Worm (Caenorhabditis elegans): ENCODE measurements around the gene srw-112.
"Not testable (repeated sequence)": the region's sequence is repeated elsewhere in the genome, so short reads cannot be mapped to it uniquely, and the experiment has no call there.

srw-112 gene

DNA sequence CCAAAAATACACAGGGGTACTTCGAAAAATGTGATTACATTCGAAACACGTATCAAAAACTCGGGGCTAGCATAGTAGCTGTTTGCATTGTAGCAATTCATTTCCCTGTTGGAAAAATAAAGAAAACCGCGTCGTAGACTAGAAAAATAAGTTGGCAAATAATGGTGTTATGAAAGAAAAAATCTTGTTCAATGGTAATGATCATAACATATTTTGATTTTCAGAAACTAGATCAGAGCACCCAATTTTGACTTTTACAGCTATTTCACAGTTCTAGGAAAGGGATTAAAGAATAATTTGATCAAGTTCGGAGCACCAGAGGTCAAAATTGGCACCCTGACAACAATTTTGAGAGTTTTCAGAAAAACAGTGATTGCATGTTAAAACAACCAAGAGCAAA is 50.5 kb downstream of the srw-112 start, which contains the start of gene srh-248:
Gene srh-248 (minus strand): TSS at position 101 of the 400 bp plus-strand sequence.
- not testable (repeated sequence) for TF ChIP-seq hlh-30 (tag; optimal IDR thresholded peaks at IDR 0.05; ENCODE audit: insufficient read depth); nhr-11 (tag; optimal IDR thresholded peaks at IDR 0.05); nhr-232 (tag; optimal IDR thresholded peaks at IDR 0.05)
